Worm (Caenorhabditis elegans): Measurements from ENCODE around the gene C46G7.2.

ce11 chrIV:6017664-6018063 lies 2.7 kb downstream of the C46G7.2 start, which contains the start of gene C46G7.1:
- TF ChIP-seq lsy-2 (tag; optimal IDR thresholded peaks at IDR 0.05): no peak
- TF ChIP-seq fkh-10 (GFP tag; optimal IDR thresholded peaks at IDR 0.05): no peak
- no peak for TF ChIP-seq fos-1 (tag; optimal IDR thresholded peaks at IDR 0.05)
- TF ChIP-seq lin-13 (GFP tag; optimal IDR thresholded peaks at IDR 0.05): no peak
- TF ChIP-seq unc-62 (GFP tag; optimal IDR thresholded peaks at IDR 0.05): no peak
- no peak for TF ChIP-seq efl-1 (optimal IDR thresholded peaks at IDR 0.05)
- no peak for TF ChIP-seq efl-1 (GFP tag; optimal IDR thresholded peaks at IDR 0.05 in 1 of 2)
- TF ChIP-seq isw-1 (GFP tag; IDR thresholded peaks at IDR 0.05): no peak
- TF ChIP-seq nhr-11 (tag; optimal IDR thresholded peaks at IDR 0.05): no peak
- TF ChIP-seq C16A3.4 (tag; optimal IDR thresholded peaks at IDR 0.05): no peak
- no peak for TF ChIP-seq nhr-76 (tag; optimal IDR thresholded peaks at IDR 0.05)
- TF ChIP-seq C04F5.9 (tag; optimal IDR thresholded peaks at IDR 0.05): no peak
- TF ChIP-seq elt-3 (tag; optimal IDR thresholded peaks at IDR 0.05): no peak
